Worm (Caenorhabditis elegans) whole organism, early embryonic: Measurements from ENCODE around the gene spp-31.

ENCODE experiments used
- F13C5.2 ChIP-seq: sonication (generic microtip); optimal IDR thresholded peaks from 2 replicates; lab custom pipeline; 2017; ENCODE audit warnings: mild to moderate bottlenecking, missing genetic modification characterization, inconsistent platforms, missing compliant biosample characterization
- aly-1 ChIP-seq: sonication (generic microtip); optimal IDR thresholded peaks from 2 replicates; lab custom pipeline; 2016; ENCODE audit warnings: missing genetic modification characterization, missing compliant biosample characterization
- ama-1 ChIP-seq: fragments of 150-350 bp; optimal IDR thresholded peaks from 2 replicates; lab custom pipeline; 2014
- ceh-13 ChIP-seq: fragments of 200-800 bp; sonication (Bioruptor generic); optimal IDR thresholded peaks from 2 replicates; lab custom pipeline; 2018; ENCODE audit warnings: mild to moderate bottlenecking, missing genetic modification characterization, missing compliant biosample characterization
- ets-7 ChIP-seq: sonication (generic microtip); optimal IDR thresholded peaks from 2 replicates; lab custom pipeline; 2016; ENCODE audit warnings: missing genotype, missing genetic modification characterization, missing compliant biosample characterization
- flt-1 ChIP-seq: fragments of 200-800 bp; sonication (Bioruptor generic); IDR thresholded peaks from 2 replicates; pipeline ENCODE4 v1.3.6; 2022; ENCODE audit warnings: missing genetic modification characterization, missing compliant biosample characterization
- hmg-4 ChIP-seq: fragments of 200-800 bp; sonication (Bioruptor generic); optimal IDR thresholded peaks from 2 replicates; lab custom pipeline; 2018; ENCODE audit warnings: mild to moderate bottlenecking, missing genetic modification characterization, missing compliant biosample characterization
- hnd-1 ChIP-seq: sonication (generic microtip); optimal IDR thresholded peaks from 2 replicates; lab custom pipeline; 2016; ENCODE audit warnings: missing genetic modification characterization, missing compliant biosample characterization
- scrt-1 ChIP-seq: fragments of 200-800 bp; sonication (Bioruptor generic); IDR thresholded peaks from 2 replicates; pipeline ENCODE4 v1.3.6; 2022; ENCODE audit warnings: missing genetic modification characterization, missing compliant biosample characterization
- sea-1 ChIP-seq: fragments of 200-800 bp; sonication (Bioruptor generic); conservative IDR thresholded peaks from 2 replicates; pipeline ENCODE4 v1.3.6; 2022; ENCODE audit warnings: missing genetic modification characterization, missing compliant biosample characterization
- tbx-11 ChIP-seq: fragments of 200-800 bp; sonication (Bioruptor generic); IDR thresholded peaks from 2 replicates; pipeline ENCODE4 v1.3.6; 2022; ENCODE audit warnings: missing genetic modification characterization, missing compliant biosample characterization
- tbx-37 ChIP-seq: fragments of 200-800 bp; sonication (Bioruptor generic); conservative IDR thresholded peaks from 2 replicates; pipeline ENCODE4 v1.3.6; 2022; ENCODE audit warnings: missing genetic modification reagents, missing genetic modification characterization, missing compliant biosample characterization

DNA sequence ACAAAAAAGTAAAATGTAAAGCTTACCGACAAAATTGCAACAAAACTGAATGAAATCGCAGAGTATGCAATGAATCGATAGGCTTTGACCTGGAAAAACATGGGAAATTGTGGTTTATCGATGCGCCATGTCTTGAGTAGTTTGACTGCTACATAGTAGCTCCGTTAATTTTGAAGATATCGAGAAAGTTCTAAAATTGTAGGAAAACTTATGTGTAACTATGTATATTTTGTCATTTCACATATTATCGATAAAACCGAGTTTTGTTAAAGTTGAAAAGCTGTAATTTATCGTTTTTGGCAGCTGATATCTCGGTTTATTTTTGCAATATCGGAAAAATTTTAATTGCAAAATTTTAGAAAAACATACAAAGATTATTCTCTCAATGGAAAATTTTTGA lies 47.2 kb upstream of the spp-31 start, which contains the start of gene col-105:
- TF ChIP-seq aly-1 (tag; lab: Kevin White, UChicago) (no peak), ama-1 (lab: Kevin White, UChicago) (no peak), tbx-37 (GFP tag; lab: Robert Waterston, UW) (no peak), scrt-1 (GFP tag; lab: Robert Waterston, UW) (no peak), tbx-11 (GFP tag; lab: Robert Waterston, UW) (no peak), hmg-4 (GFP tag; lab: Kevin White, UChicago) (no peak), F13C5.2 (tag; lab: Kevin White, UChicago) (no peak), ceh-13 (GFP tag; lab: Kevin White, UChicago) (no peak), sea-1 (GFP tag; lab: Robert Waterston, UW) (no peak), ets-7 (tag; lab: Kevin White, UChicago) (no peak), hnd-1 (no peak), flt-1 (GFP tag; lab: Robert Waterston, UW) (no peak)
